Fruit fly (Drosophila melanogaster) whole organism, prepupa: Measurements from ENCODE around the gene CG32318.
A peak's percentile ranks its signal among the peaks of the same experiment; 100 is the strongest.
"Not testable (repeated sequence)": the region's sequence is repeated elsewhere in the genome, so short reads cannot be mapped to it uniquely, and the experiment has no call there.

Experiments used
- Blimp-1 ChIP-seq: fragments of 200-800 bp; sonication (Bioruptor generic); optimal IDR thresholded peaks from 3 replicates; lab custom pipeline; 2017; ENCODE audit warnings: missing biosample characterization, missing genetic modification characterization, mild to moderate bottlenecking, moderate library complexity, missing genetic modification reagents
- CG10631 ChIP-seq: fragments of 200-800 bp; sonication (Bioruptor generic); optimal IDR thresholded peaks from 2 replicates; lab custom pipeline; 2016; ENCODE audit warnings: missing biosample characterization, missing genetic modification characterization
- CG10669 ChIP-seq: fragments of 200-800 bp; sonication (Bioruptor generic); optimal IDR thresholded peaks from 3 replicates; lab custom pipeline; 2018; ENCODE audit warnings: missing biosample characterization, mild to moderate bottlenecking, missing genetic modification characterization, moderate library complexity
- CG11294 ChIP-seq: fragments of 200-800 bp; sonication (Bioruptor generic); IDR thresholded peaks from 2 replicates; pipeline ENCODE4 v1.3.6; 2022; ENCODE audit warnings: missing biosample characterization, missing genetic modification characterization
- CG11902 ChIP-seq: fragments of 200-800 bp; sonication (Bioruptor generic); optimal IDR thresholded peaks from 3 replicates; lab custom pipeline; 2016; ENCODE audit warnings: missing biosample characterization, missing genetic modification characterization
- CG15336 ChIP-seq: fragments of 200-800 bp; sonication (Bioruptor generic); IDR thresholded peaks from 2 replicates; pipeline ENCODE4 v1.3.6; 2022; ENCODE audit warnings: missing biosample characterization, missing genetic modification characterization
- CG3032 ChIP-seq: fragments of 200-800 bp; optimal IDR thresholded peaks from 2 replicates; lab custom pipeline; 2019; ENCODE audit warnings: missing biosample characterization, mild to moderate bottlenecking, missing genetic modification characterization, moderate library complexity
- CG31627 ChIP-seq: fragments of 200-800 bp; sonication (Bioruptor generic); optimal IDR thresholded peaks from 3 replicates; lab custom pipeline; 2016; ENCODE audit warnings: missing biosample characterization, missing genetic modification characterization
- CG32006 ChIP-seq: fragments of 200-800 bp; sonication (Bioruptor generic); optimal IDR thresholded peaks from 3 replicates; lab custom pipeline; 2017; ENCODE audit warnings: missing biosample characterization, mild to moderate bottlenecking, missing genetic modification characterization
- CG34406 ChIP-seq: fragments of 200-800 bp; sonication (Bioruptor generic); optimal IDR thresholded peaks from 3 replicates; lab custom pipeline; 2016; ENCODE audit warnings: missing biosample characterization, missing genetic modification characterization
- CG3919 ChIP-seq: fragments of 200-800 bp; sonication (Bioruptor generic); optimal IDR thresholded peaks from 3 replicates; lab custom pipeline; 2016; ENCODE audit warnings: missing biosample characterization, missing genetic modification characterization
- CG4318 ChIP-seq: fragments of 200-800 bp; sonication (Bioruptor generic); optimal IDR thresholded peaks from 3 replicates; lab custom pipeline; 2017; ENCODE audit warnings: missing biosample characterization, mild to moderate bottlenecking, missing genetic modification characterization
- CG6276 ChIP-seq: fragments of 200-800 bp; sonication (Bioruptor generic); optimal IDR thresholded peaks from 2 replicates; lab custom pipeline; 2017; ENCODE audit warnings: missing biosample characterization, mild to moderate bottlenecking, missing genetic modification characterization
- CG6792 ChIP-seq: fragments of 200-800 bp; sonication (Bioruptor generic); optimal IDR thresholded peaks from 3 replicates; lab custom pipeline; 2016; ENCODE audit warnings: missing biosample characterization, missing genetic modification characterization
- CG6808 ChIP-seq: fragments of 200-800 bp; sonication (Bioruptor generic); optimal IDR thresholded peaks from 3 replicates; lab custom pipeline; 2017; ENCODE audit warnings: missing biosample characterization, missing genetic modification characterization, mild to moderate bottlenecking, moderate library complexity, missing genetic modification reagents
- CG6854 ChIP-seq: fragments of 200-800 bp; sonication (Bioruptor generic); optimal IDR thresholded peaks from 2 replicates; lab custom pipeline; 2017; ENCODE audit warnings: missing biosample characterization, mild to moderate bottlenecking, missing genetic modification characterization
- CG8319 ChIP-seq: fragments of 200-800 bp; sonication (Bioruptor generic); optimal IDR thresholded peaks from 3 replicates; lab custom pipeline; 2016; ENCODE audit warnings: missing biosample characterization, missing genetic modification characterization
- CG9139 ChIP-seq: fragments of 200-800 bp; sonication (Bioruptor generic); optimal IDR thresholded peaks from 3 replicates; lab custom pipeline; 2017; ENCODE audit warnings: missing biosample characterization, mild to moderate bottlenecking, missing genetic modification characterization
- Eip78C ChIP-seq: fragments of 200-800 bp; sonication (Bioruptor generic); peaks from one replicate; lab custom pipeline; 2016; ENCODE audit warnings: missing biosample characterization, missing genetic modification characterization
- Ets21C ChIP-seq: fragments of 200-800 bp; sonication (Bioruptor generic); optimal IDR thresholded peaks from 3 replicates; lab custom pipeline; 2016; ENCODE audit warnings: missing biosample characterization, missing genetic modification characterization
- Ets96B ChIP-seq: fragments of 200-800 bp; optimal IDR thresholded peaks from 2 replicates; lab custom pipeline; 2019; ENCODE audit warnings: missing biosample characterization, mild to moderate bottlenecking, missing genetic modification characterization, moderate library complexity
- Gug ChIP-seq: fragments of 200-800 bp; sonication (Bioruptor generic); IDR thresholded peaks from 2 replicates; pipeline ENCODE4 v1.3.6; 2022; ENCODE audit warnings: missing biosample characterization, missing genetic modification characterization
- Hr39 ChIP-seq: fragments of 200-800 bp; sonication (Bioruptor generic); optimal IDR thresholded peaks from 2 replicates; lab custom pipeline; 2016; ENCODE audit warnings: missing biosample characterization, missing genetic modification characterization
- Met ChIP-seq: fragments of 200-800 bp; sonication (Bioruptor generic); optimal IDR thresholded peaks from 3 replicates; lab custom pipeline; 2016; ENCODE audit warnings: missing biosample characterization, missing genetic modification characterization
- Sox14 ChIP-seq: fragments of 200-800 bp; sonication (Bioruptor generic); optimal IDR thresholded peaks from 3 replicates; lab custom pipeline; 2016; ENCODE audit warnings: missing biosample characterization, missing genetic modification characterization
- Sox15 ChIP-seq: fragments of 200-800 bp; sonication (Bioruptor generic); optimal IDR thresholded peaks from 3 replicates; lab custom pipeline; 2016; ENCODE audit warnings: missing biosample characterization, missing genetic modification characterization
- achi ChIP-seq: fragments of 200-800 bp; sonication (Bioruptor generic); optimal IDR thresholded peaks from 3 replicates; lab custom pipeline; 2016; ENCODE audit warnings: missing biosample characterization, missing genetic modification characterization
- acj6 ChIP-seq: fragments of 200-800 bp; sonication (Bioruptor generic); optimal IDR thresholded peaks from 3 replicates; lab custom pipeline; 2016; ENCODE audit warnings: missing biosample characterization, missing genetic modification characterization
- cyc ChIP-seq: fragments of 200-800 bp; sonication (Bioruptor generic); optimal IDR thresholded peaks from 3 replicates; lab custom pipeline; 2016; ENCODE audit warnings: missing biosample characterization, missing genetic modification characterization
- esn ChIP-seq: fragments of 200-800 bp; sonication (Bioruptor generic); optimal IDR thresholded peaks from 2 replicates; lab custom pipeline; 2016; ENCODE audit warnings: missing biosample characterization, mild to moderate bottlenecking, missing genetic modification characterization, moderate library complexity
- fd85E ChIP-seq: fragments of 200-800 bp; sonication (Bioruptor generic); optimal IDR thresholded peaks from 3 replicates; lab custom pipeline; 2016; ENCODE audit warnings: missing biosample characterization, missing genetic modification characterization
- fkh ChIP-seq: fragments of 200-800 bp; sonication (Bioruptor generic); optimal IDR thresholded peaks from 3 replicates; lab custom pipeline; 2017; ENCODE audit warnings: missing biosample characterization, mild to moderate bottlenecking, missing genetic modification characterization, moderate library complexity
- lz ChIP-seq: fragments of 200-800 bp; sonication (Bioruptor generic); optimal IDR thresholded peaks from 3 replicates; lab custom pipeline; 2016; ENCODE audit warnings: missing biosample characterization, missing genetic modification characterization
- net ChIP-seq: fragments of 200-800 bp; sonication (Bioruptor generic); optimal IDR thresholded peaks from 3 replicates; lab custom pipeline; 2016; ENCODE audit warnings: missing biosample characterization, missing genetic modification characterization
- pdm3 ChIP-seq: fragments of 200-800 bp; sonication (Bioruptor generic); optimal IDR thresholded peaks from 3 replicates; lab custom pipeline; 2016; ENCODE audit warnings: missing biosample characterization, missing genetic modification characterization
- spab ChIP-seq: fragments of 200-800 bp; sonication (Bioruptor generic); optimal IDR thresholded peaks from 2 replicates; lab custom pipeline; 2017; ENCODE audit warnings: missing biosample characterization, mild to moderate bottlenecking, missing genetic modification characterization, missing genetic modification reagents
- ss ChIP-seq, 2 experiments: fragments of 200-800 bp; sonication (Bioruptor generic); optimal IDR thresholded peaks; 2 replicates in 1 of 2; 3 replicates in 1 of 2; lab custom pipeline; 2017 to 2018; ENCODE audit warnings: mild to moderate bottlenecking in 2 of 2, missing biosample characterization in 2 of 2, missing genetic modification characterization in 2 of 2, moderate library complexity in 1 of 2
- svp ChIP-seq: fragments of 200-800 bp; sonication (Bioruptor generic); peaks from one replicate; lab custom pipeline; 2016; ENCODE audit warnings: missing biosample characterization, missing genetic modification characterization
- topi ChIP-seq: fragments of 200-800 bp; sonication (Bioruptor generic); optimal IDR thresholded peaks from 3 replicates; lab custom pipeline; 2016; ENCODE audit warnings: missing biosample characterization, missing genetic modification characterization
- vri ChIP-seq: fragments of 200-800 bp; sonication (Bioruptor generic); optimal IDR thresholded peaks from 3 replicates; lab custom pipeline; 2016; ENCODE audit warnings: missing biosample characterization, mild to moderate bottlenecking, missing genetic modification characterization

CG32318 gene

DNA sequence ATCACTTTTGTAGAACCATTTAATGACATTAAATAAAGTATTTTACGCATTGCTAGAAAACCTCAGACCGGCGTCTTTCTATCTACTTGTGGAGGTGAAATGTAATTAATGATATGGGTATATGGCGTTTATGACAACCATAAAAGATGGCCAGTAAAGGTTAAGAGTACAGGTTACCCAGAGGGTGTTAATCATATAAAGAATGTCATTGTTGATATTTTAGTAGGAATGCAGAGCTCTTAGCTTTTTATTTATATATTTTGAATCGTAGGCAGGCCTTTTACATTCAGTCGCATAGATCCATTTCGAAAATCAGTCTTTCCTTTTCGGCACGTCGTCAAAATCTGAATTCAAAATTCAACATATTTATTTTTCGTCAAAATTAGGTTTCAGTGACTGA lies 3.7 kb upstream of the CG32318 start, which contains the start of gene Bfc:
Gene Bfc, plus strand, starts transcription at position 301 of the 400 bp plus-strand sequence.
- no peak for TF ChIP-seq CG9139
- TF ChIP-seq svp, result no peak

DNA sequence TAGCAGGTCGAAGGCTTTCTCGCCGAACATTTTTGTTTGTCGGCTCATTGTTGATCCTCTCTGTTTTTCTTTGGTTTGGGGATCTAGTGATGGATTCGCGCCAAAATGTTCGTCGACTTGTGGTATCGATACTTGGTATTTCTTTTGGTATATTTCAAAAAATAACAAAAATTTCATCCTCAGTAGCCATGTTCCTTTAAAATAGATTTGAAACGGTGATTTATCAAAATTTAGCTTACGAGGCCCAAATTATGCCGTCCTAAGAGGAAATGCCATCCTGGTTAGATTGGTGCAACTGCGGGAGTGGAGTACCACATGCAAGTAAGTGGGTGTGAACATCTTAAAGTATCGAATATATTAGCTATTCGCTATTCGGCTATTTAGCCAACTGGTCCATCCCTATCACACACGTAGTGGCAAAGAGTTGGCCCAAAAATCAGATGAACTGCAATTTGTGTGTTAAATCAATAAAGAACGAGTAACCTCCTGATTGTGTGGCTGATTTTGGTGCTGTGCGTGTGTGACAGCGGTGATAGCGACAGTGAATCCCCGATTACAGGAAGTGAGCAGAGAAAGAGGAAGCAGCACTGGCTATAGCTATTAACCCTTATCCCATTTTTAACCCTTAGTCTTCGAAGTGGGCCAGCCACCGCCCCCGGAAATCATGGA lies 1.0 kb upstream of the CG32318 start, which contains the start of the genes Psf1 and Sac1:
Gene Psf1, minus strand, starts transcription at position 51 of the 669 bp plus-strand sequence.
Gene Sac1, plus strand, starts transcription at position 191 of the 669 bp plus-strand sequence.
- peak; percentile 72 for TF ChIP-seq Hr39
- TF ChIP-seq Blimp-1 (GFP tag; lab: Kevin White, UChicago), result no peak
- peak; percentile 58 for TF ChIP-seq CG3032 (tag; lab: Kevin White, UChicago)
- no peak for TF ChIP-seq fkh (GFP tag; lab: Kevin White, UChicago)
- peak; percentile 27 for TF ChIP-seq topi (GFP tag; lab: Kevin White, UChicago)
- TF ChIP-seq svp, result peak; percentile 81
- TF ChIP-seq pdm3 (GFP tag; lab: Kevin White, UChicago), result peak; percentile 50
- TF ChIP-seq Sox14 (GFP tag; lab: Kevin White, UChicago), result peak; percentile 57
- peak; percentile 48 for TF ChIP-seq esn (GFP tag; lab: Kevin White, UChicago)
- TF ChIP-seq CG15336 (GFP tag; lab: Robert Waterston, UW), result no peak
- no peak for TF ChIP-seq CG6854 (GFP tag; lab: Kevin White, UChicago)
- peak; percentile 32 for TF ChIP-seq CG11902 (GFP tag; lab: Kevin White, UChicago)
- TF ChIP-seq fd85E, result no peak
- TF ChIP-seq CG34406 (GFP tag; lab: Kevin White, UChicago), result peak; percentile 7
- TF ChIP-seq spab (GFP tag; lab: Kevin White, UChicago), result no peak
- TF ChIP-seq lz, result peak; percentile 32
- TF ChIP-seq Ets96B, result no peak
- TF ChIP-seq CG11294, result no peak
- TF ChIP-seq CG4318 (GFP tag; lab: Kevin White, UChicago), result no peak
- TF ChIP-seq CG8319 (GFP tag; lab: Kevin White, UChicago), result no peak
- peak; percentile 14 for TF ChIP-seq achi (GFP tag; lab: Kevin White, UChicago)
- TF ChIP-seq CG3919 (GFP tag; lab: Kevin White, UChicago), result peak; percentile 40
- no peak for TF ChIP-seq CG10669 (GFP tag; lab: Kevin White, UChicago)
- peak; percentile 86 for TF ChIP-seq Eip78C (GFP tag; lab: Kevin White, UChicago)
- TF ChIP-seq cyc (GFP tag; lab: Kevin White, UChicago), result peak; percentile 54
- no peak for TF ChIP-seq ss (GFP tag; optimal IDR thresholded peaks at IDR 0.05; lab: Kevin White, UChicago)
- no peak for TF ChIP-seq Gug (GFP tag; lab: Robert Waterston, UW)
- TF ChIP-seq CG31627 (GFP tag; lab: Kevin White, UChicago), result peak; percentile 61
- TF ChIP-seq CG6792 (GFP tag; lab: Kevin White, UChicago), result no peak
- TF ChIP-seq Met (GFP tag; lab: Kevin White, UChicago), result peak; percentile 24
- TF ChIP-seq acj6 (GFP tag; lab: Kevin White, UChicago), result peak; percentile 45
- peak; percentile 48 for TF ChIP-seq Ets21C (GFP tag; lab: Kevin White, UChicago)
- TF ChIP-seq CG32006 (GFP tag; lab: Kevin White, UChicago), result peak; percentile 35
- TF ChIP-seq net, result no peak
- no peak for TF ChIP-seq CG6276
- TF ChIP-seq Sox15, result peak; percentile 4
- peak; percentile 34 for TF ChIP-seq CG10631 (GFP tag; lab: Kevin White, UChicago)

DNA sequence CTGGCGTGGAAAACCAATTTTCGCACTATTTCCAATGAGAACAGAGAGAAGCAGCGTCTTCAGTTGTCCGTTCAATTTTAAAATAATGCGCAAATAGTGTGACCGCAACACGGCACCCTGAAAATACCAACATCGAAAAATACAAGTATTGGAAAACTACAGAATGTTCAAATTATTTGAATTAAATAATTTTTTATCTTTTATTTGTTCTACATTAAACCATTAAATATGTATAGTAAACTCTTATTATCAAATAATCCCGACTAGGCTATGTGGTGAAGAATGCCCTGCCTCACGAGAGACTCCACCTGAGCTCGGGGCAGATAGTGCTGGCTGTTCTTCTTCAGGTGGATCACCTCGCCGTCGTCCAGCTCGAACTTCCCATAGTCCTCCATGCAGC lies 913 bp downstream of the CG32318 start, which contains the start of gene Klp61F:
Gene Klp61F, minus strand, starts transcription at position 101 of the 400 bp plus-strand sequence.
- not testable (repeated sequence) for TF ChIP-seq vri, Blimp-1, CG6808 (GFP tag; lab: Kevin White, UChicago)
